Worm (Caenorhabditis elegans) whole organism, L3 larva: ENCODE measurements around the gene Y54F10AM.15.
"Not testable (repeated sequence)": the region's sequence is repeated elsewhere in the genome, so short reads cannot be mapped to it uniquely, and the experiment has no call there.

Experiments
- ceh-82 ChIP-seq: fragments of 150-350 bp; optimal IDR thresholded peaks from 2 replicates; lab custom pipeline; 2014; ENCODE audit warnings: missing biosample characterization, missing genetic modification characterization
- eor-1 ChIP-seq, 2 experiments: fragments of 150-350 bp; optimal IDR thresholded peaks; 2 replicates each; lab custom pipeline; 2014 to 2018; ENCODE audit warnings: missing biosample characterization in 2 of 2, missing genetic modification characterization in 2 of 2
- fos-1 ChIP-seq: fragments of 150-350 bp; optimal IDR thresholded peaks from 2 replicates; lab custom pipeline; 2014; ENCODE audit warnings: missing biosample characterization, missing genetic modification characterization
- mdl-1 ChIP-seq: fragments of 150-350 bp; optimal IDR thresholded peaks from 2 replicates; lab custom pipeline; 2014; ENCODE audit warnings: missing biosample characterization, missing genetic modification characterization
- nhr-28 ChIP-seq: fragments of 150-350 bp; optimal IDR thresholded peaks from 2 replicates; lab custom pipeline; 2014; ENCODE audit warnings: missing biosample characterization, missing genetic modification characterization
- skn-1 ChIP-seq: fragments of 150-350 bp; optimal IDR thresholded peaks from 2 replicates; lab custom pipeline; 2014; ENCODE audit warnings: missing biosample characterization, missing genetic modification characterization
- tbx-2 ChIP-seq: sonication (generic microtip); optimal IDR thresholded peaks from 2 replicates; lab custom pipeline; 2016; ENCODE audit warnings: mild to moderate bottlenecking, missing genetic modification characterization, missing compliant biosample characterization

- not testable (repeated sequence) for TF ChIP-seq tbx-2 (tag; lab: Kevin White, UChicago); eor-1 (tag; optimal IDR thresholded peaks at IDR 0.05; lab: Kevin White, UChicago); fos-1 (tag; lab: Kevin White, UChicago); ceh-82 (tag; lab: Kevin White, UChicago); skn-1; nhr-28 (tag; lab: Kevin White, UChicago); mdl-1
Observed at ce11 chrIII:2563883-2564282, 35.4 kb upstream of the Y54F10AM.15 start, which contains the start of gene Y54F10AM.11.
